Worm (Caenorhabditis elegans): ENCODE data around the gene C08E8.9.

ce11 chrV:18362402-18362801 lies 2.3 kb upstream of the C08E8.9 start, which contains the start of gene C08E8.1:
- TF ChIP-seq mep-1 (tag; optimal IDR thresholded peaks at IDR 0.05) (no peak), nhr-11 (tag; optimal IDR thresholded peaks at IDR 0.05) (no peak), spr-3 (GFP tag; optimal IDR thresholded peaks at IDR 0.05) (no peak)
